Worm (Caenorhabditis elegans) whole organism, L4/young adult: ENCODE data around the gene fbxa-61.

Source experiments
- dao-5 ChIP-seq: sonication (generic microtip); optimal IDR thresholded peaks from 2 replicates; lab custom pipeline; 2016; ENCODE audit warnings: missing genotype, missing genetic modification characterization, moderate library complexity, missing compliant biosample characterization
- him-1 ChIP-seq: sonication (generic microtip); optimal IDR thresholded peaks from 2 replicates; lab custom pipeline; 2016; ENCODE audit warnings: missing genotype, missing genetic modification reagents, missing genetic modification characterization, missing compliant biosample characterization

ce11 chrIII:1273655-1274328 lies 34.9 kb downstream of the fbxa-61 start, which contains the start of gene fbxa-29:
- no peak for TF ChIP-seq him-1 (tag; lab: Kevin White, UChicago)
- no peak for TF ChIP-seq dao-5 (tag; lab: Kevin White, UChicago)
